Fruit fly (Drosophila melanogaster) whole organism, wandering third instar larva: Measurements from ENCODE around the gene CG9171.

ENCODE experiments used
- Dfd ChIP-seq: fragments of >200 bp; optimal IDR thresholded peaks from 2 replicates; lab custom pipeline; 2017; ENCODE audit warnings: missing biosample characterization, missing genetic modification characterization
- GATAd ChIP-seq: sonication (Bioruptor generic); optimal IDR thresholded peaks from 2 replicates; lab custom pipeline; 2016; ENCODE audit warnings: missing biosample characterization, missing genetic modification characterization
- Hr78 ChIP-seq: fragments of >200 bp; optimal IDR thresholded peaks from 2 replicates; lab custom pipeline; 2017; ENCODE audit warnings: missing biosample characterization, missing genetic modification characterization
- Hr83 ChIP-seq: fragments of 200-300 bp; sonication (Bioruptor generic); optimal IDR thresholded peaks from 2 replicates; lab custom pipeline; 2016; ENCODE audit warnings: missing biosample characterization, mild to moderate bottlenecking, missing genetic modification characterization, moderate library complexity; ENCODE audit not compliant: poor library complexity, severe bottlenecking
- N ChIP-seq: fragments of >200 bp; optimal IDR thresholded peaks from 2 replicates; lab custom pipeline; 2018; ENCODE audit warnings: missing biosample characterization, missing external identifiers, missing genetic modification characterization
- dl ChIP-seq, 2 experiments: fragments of 175-275, 200-275 bp in 1 of 2; fragments of 200-275 bp in 1 of 2; sonication (Bioruptor generic); optimal IDR thresholded peaks; lab custom pipeline; 2018; ENCODE audit warnings: mild to moderate bottlenecking in 2 of 2, missing biosample characterization in 2 of 2, missing genetic modification characterization in 2 of 2, moderate library complexity in 2 of 2; ENCODE audit not compliant: partially characterized antibody in 2 of 2, insufficient read depth in 1 of 2
- psq ChIP-seq: fragments of 200-800 bp; sonication (Bioruptor generic); optimal IDR thresholded peaks from 3 replicates; lab custom pipeline; 2017; ENCODE audit warnings: missing biosample characterization, mild to moderate bottlenecking, missing genetic modification characterization, moderate library complexity
- tai ChIP-seq: sonication (Bioruptor generic); optimal IDR thresholded peaks from 2 replicates; lab custom pipeline; 2016; ENCODE audit warnings: missing biosample characterization, missing genetic modification characterization
- usp ChIP-seq: fragments of >200 bp; optimal IDR thresholded peaks from 2 replicates; lab custom pipeline; 2017; ENCODE audit warnings: missing biosample characterization, missing genetic modification characterization

DNA sequence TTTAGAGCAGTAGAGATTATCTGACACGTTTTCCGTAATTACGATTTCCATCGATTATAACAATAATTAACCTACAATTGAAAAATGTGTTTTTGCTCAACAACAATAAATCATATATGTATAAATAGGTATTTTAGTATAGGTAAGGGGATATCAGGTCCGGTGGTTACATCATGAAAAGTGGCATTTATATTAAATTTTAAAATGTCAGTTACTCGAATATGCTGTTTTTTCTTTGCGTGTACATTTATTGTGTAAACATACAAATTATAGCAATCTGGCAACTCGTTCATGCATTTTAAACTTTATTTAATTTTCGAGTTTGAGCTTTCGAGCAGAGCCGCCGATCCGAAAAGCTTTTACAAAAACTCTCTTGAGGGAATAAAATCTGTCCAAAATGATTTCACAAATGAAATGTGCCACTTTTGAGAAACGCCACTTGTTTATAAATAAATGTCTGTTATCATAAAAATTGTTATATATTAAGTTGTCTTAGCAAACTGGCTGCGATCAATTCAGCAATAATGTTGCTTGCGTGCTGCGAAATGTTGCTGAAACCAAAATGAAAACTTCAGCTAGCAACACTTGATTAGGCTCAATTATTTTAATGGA is 56.4 kb downstream of the CG9171 start:
- no peak for TF ChIP-seq Hr78 (GFP tag; lab: Kevin White, UChicago)
- TF ChIP-seq usp (GFP tag; lab: Kevin White, UChicago), result no peak
- TF ChIP-seq N, result no peak
- no peak for TF ChIP-seq dl (GFP tag; optimal IDR thresholded peaks at IDR 0.05; lab: Kevin White, UChicago; ENCODE audit: insufficient read depth in 1 of 2, partially characterized antibody in 2 of 2)
- TF ChIP-seq Dfd (GFP tag; lab: Kevin White, UChicago), result no peak
- TF ChIP-seq GATAd, result no peak
- TF ChIP-seq psq (GFP tag; lab: Kevin White, UChicago), result no peak
- no peak for TF ChIP-seq tai
- TF ChIP-seq Hr83 (GFP tag; lab: Kevin White, UChicago), result no peak
